Fruit fly (Drosophila melanogaster) whole organism, pupa: ENCODE results near the gene Glys.

Experiments used
- CG34367 ChIP-seq: fragments of 200-800 bp; sonication (Bioruptor generic); optimal IDR thresholded peaks from 2 replicates; lab custom pipeline; 2018; ENCODE audit warnings: missing biosample characterization, mild to moderate bottlenecking, missing genetic modification characterization
- CG4496 ChIP-seq: fragments of 200-800 bp; sonication (Bioruptor generic); IDR thresholded peaks from 3 replicates; pipeline ENCODE4 v1.3.6; 2022; ENCODE audit warnings: missing biosample characterization, missing genetic modification characterization
- fd96Ca ChIP-seq: fragments of 200-800 bp; sonication (Bioruptor generic); IDR thresholded peaks from 3 replicates; pipeline ENCODE4 v1.3.6; 2022; ENCODE audit warnings: missing biosample characterization, missing genetic modification characterization
- gl ChIP-seq: fragments of 200-800 bp; sonication (Bioruptor generic); optimal IDR thresholded peaks from 2 replicates; lab custom pipeline; 2018; ENCODE audit warnings: missing biosample characterization, mild to moderate bottlenecking, missing genetic modification characterization

dm6 chr3R:15094218-15094928 is 53.0 kb downstream of the Glys start:
- no peak for TF ChIP-seq CG4496 (GFP tag; lab: Robert Waterston, UW)
- no peak for TF ChIP-seq gl (tag; lab: Kevin White, UChicago)
- TF ChIP-seq fd96Ca (GFP tag; lab: Robert Waterston, UW): no peak
- no peak for TF ChIP-seq CG34367 (tag; lab: Kevin White, UChicago)
